Fruit fly (Drosophila melanogaster): ENCODE results near the gene eya.

- TF ChIP-seq CG14711 (tag; optimal IDR thresholded peaks at IDR 0.05) = no peak
- TF ChIP-seq Clk (GFP tag; optimal IDR thresholded peaks at IDR 0.05) = no peak
- no peak for TF ChIP-seq toe (GFP tag; optimal IDR thresholded peaks at IDR 0.05)
These were observed 43.1 kb downstream of the eya start for dm6 chr2L:6503724-6504037.
